Worm (Caenorhabditis elegans): ENCODE data around the gene ceh-83.

Gene ceh-83

DNA sequence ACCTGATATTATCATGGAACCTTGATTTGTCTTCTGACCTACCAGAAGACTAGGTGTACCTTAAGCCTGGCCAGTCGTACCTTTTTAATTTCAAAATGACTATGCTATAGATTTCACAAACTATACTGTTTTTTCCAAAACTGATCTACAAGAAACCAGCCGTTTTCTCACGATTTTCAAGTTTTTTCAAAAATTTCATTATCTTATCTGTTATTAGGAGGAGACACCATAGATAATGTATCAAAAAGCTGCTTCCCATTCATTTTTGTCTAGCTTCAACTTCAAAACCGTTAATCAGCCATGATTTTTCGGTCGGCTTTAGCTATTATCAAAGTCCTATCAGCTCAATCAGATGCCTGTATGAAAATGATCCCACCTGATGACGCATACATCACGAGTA lies 6.2 kb upstream of the ceh-83 start, which contains the start of gene F36H5.12:
F36H5.12 (plus strand) TSS at position 301 of the 400 bp plus-strand sequence.
- TF ChIP-seq ceh-9 (tag; optimal IDR thresholded peaks at IDR 0.05), result no peak
- TF ChIP-seq elt-4 (tag; optimal IDR thresholded peaks at IDR 0.05), result no peak
- TF ChIP-seq ztf-16 (tag; optimal IDR thresholded peaks at IDR 0.05), result no peak
- TF ChIP-seq hlh-6 (tag; optimal IDR thresholded peaks at IDR 0.05), result no peak
- no peak for TF ChIP-seq hlh-13 (GFP tag; optimal IDR thresholded peaks at IDR 0.05)
- no peak for TF ChIP-seq fkh-6 (tag; optimal IDR thresholded peaks at IDR 0.05)
- TF ChIP-seq pros-1 (tag; optimal IDR thresholded peaks at IDR 0.05), result no peak
- no peak for TF ChIP-seq unc-86 (tag; optimal IDR thresholded peaks at IDR 0.05)
- no peak for TF ChIP-seq ceh-48 (tag; optimal IDR thresholded peaks at IDR 0.05)
- TF ChIP-seq Y22D7AL.16 (tag; optimal IDR thresholded peaks at IDR 0.05), result no peak
- TF ChIP-seq ceh-30 (tag; optimal IDR thresholded peaks at IDR 0.05), result no peak
- TF ChIP-seq pag-3 (tag; optimal IDR thresholded peaks at IDR 0.05; ENCODE audit: borderline replicate concordance), result no peak
- TF ChIP-seq pha-4 (tag; optimal IDR thresholded peaks at IDR 0.05), result no peak
- TF ChIP-seq lim-6 (tag; optimal IDR thresholded peaks at IDR 0.05), result no peak
- no peak for TF ChIP-seq lin-11 (tag; optimal IDR thresholded peaks at IDR 0.05)
- no peak for TF ChIP-seq ceh-22 (tag; optimal IDR thresholded peaks at IDR 0.05)
- TF ChIP-seq ceh-31 (tag; optimal IDR thresholded peaks at IDR 0.05), result no peak
- TF ChIP-seq fkh-10 (GFP tag; optimal IDR thresholded peaks at IDR 0.05), result no peak
- TF ChIP-seq dmd-4 (tag; optimal IDR thresholded peaks at IDR 0.05; ENCODE audit: borderline replicate concordance), result no peak
- TF ChIP-seq pax-1 (tag; optimal IDR thresholded peaks at IDR 0.05), result no peak

DNA sequence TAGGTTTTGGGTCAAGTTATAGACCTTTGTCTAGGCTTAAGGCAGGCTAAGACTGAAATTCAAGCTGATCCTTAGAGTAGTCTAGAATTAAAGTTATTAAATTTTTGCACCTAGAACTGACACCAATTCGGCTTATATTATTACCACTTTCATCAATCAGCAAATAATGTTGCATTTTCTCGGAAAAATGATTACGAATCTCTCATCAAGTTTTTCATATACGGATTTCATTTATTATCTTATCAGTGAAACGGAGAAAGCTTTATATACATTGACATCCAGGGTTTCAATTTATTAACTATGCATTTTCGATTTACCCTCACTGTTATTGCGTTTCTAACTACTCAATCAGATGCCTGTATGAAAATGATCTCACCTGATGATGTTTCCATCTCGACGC lies 4.9 kb upstream of the ceh-83 start, which contains the start of gene K07G6.1:
K07G6.1 (plus strand) TSS at position 301 of the 400 bp plus-strand sequence.
- TF ChIP-seq unc-55 (GFP tag; optimal IDR thresholded peaks at IDR 0.05), result no peak
- TF ChIP-seq ets-4 (tag; optimal IDR thresholded peaks at IDR 0.05), result no peak
- TF ChIP-seq pax-1 (tag; optimal IDR thresholded peaks at IDR 0.05), result no peak
- no peak for TF ChIP-seq fkh-10 (GFP tag; optimal IDR thresholded peaks at IDR 0.05)
- no peak for TF ChIP-seq madf-2 (tag; optimal IDR thresholded peaks at IDR 0.05)
- no peak for TF ChIP-seq C38D4.7 (GFP tag; optimal IDR thresholded peaks at IDR 0.05)
- no peak for TF ChIP-seq sox-2 (GFP tag; IDR thresholded peaks at IDR 0.05)
- TF ChIP-seq hlh-30 (tag; optimal IDR thresholded peaks at IDR 0.05; ENCODE audit: insufficient read depth), result no peak
- no peak for TF ChIP-seq mec-3 (tag; optimal IDR thresholded peaks at IDR 0.05; ENCODE audit: borderline replicate concordance)
- no peak for TF ChIP-seq elt-2 (tag; optimal IDR thresholded peaks at IDR 0.05)
- TF ChIP-seq nhr-232 (tag; optimal IDR thresholded peaks at IDR 0.05), result no peak
- TF ChIP-seq K09A11.1 (tag; optimal IDR thresholded peaks at IDR 0.05; ENCODE audit: insufficient read depth), result no peak
- no peak for TF ChIP-seq gmeb-2 (tag; optimal IDR thresholded peaks at IDR 0.05)
- TF ChIP-seq lim-6 (tag; optimal IDR thresholded peaks at IDR 0.05), result no peak
- TF ChIP-seq ceh-2 (tag; optimal IDR thresholded peaks at IDR 0.05), result no peak
- TF ChIP-seq tbx-2 (tag; optimal IDR thresholded peaks at IDR 0.05), result no peak
- no peak for TF ChIP-seq rnt-1 (tag; optimal IDR thresholded peaks at IDR 0.05)
- TF ChIP-seq npax-4 (tag; optimal IDR thresholded peaks at IDR 0.05), result no peak
- TF ChIP-seq ztf-16 (tag; optimal IDR thresholded peaks at IDR 0.05), result no peak

DNA sequence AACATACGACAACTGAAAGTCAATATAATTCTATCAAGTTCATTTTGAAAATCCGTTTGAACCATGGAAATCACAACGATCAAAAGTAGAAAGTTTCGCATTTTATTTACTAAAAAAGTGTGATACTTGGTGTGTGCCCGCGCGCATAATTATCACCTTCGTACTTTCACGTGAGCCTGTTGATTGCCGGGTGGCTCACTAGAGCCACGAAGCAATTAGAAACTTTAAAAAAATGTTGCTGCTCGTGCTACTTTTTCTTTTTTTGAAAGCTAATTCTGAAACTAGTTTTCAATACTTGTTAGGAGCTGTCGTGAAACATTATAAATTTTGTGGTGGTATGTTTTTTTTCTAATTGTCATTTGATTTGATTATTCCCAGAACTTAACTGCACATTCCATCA lies 2.5 kb upstream of the ceh-83 start, which contains the start of the genes irld-9 and irld-33:
irld-9 (minus strand) TSS at position 101 of the 400 bp plus-strand sequence.
irld-33 (plus strand) TSS at position 209 of the 400 bp plus-strand sequence.
- TF ChIP-seq ceh-14 (tag; optimal IDR thresholded peaks at IDR 0.05) (no peak), pat-9 (tag; optimal IDR thresholded peaks at IDR 0.05) (no peak), unc-86 (tag; optimal IDR thresholded peaks at IDR 0.05) (no peak), Y22D7AL.16 (tag; optimal IDR thresholded peaks at IDR 0.05) (no peak), hlh-8 (tag; optimal IDR thresholded peaks at IDR 0.05) (no peak), ceh-45 (GFP tag; IDR thresholded peaks at IDR 0.05) (no peak), K09A11.1 (tag; optimal IDR thresholded peaks at IDR 0.05; ENCODE audit: insufficient read depth) (no peak)
